Fruit fly (Drosophila melanogaster) whole organism, embryonic: ENCODE measurements around the gene CG32354.
A peak's percentile ranks its signal among the peaks of the same experiment; 100 is the strongest.

Source experiments
- Asciz ChIP-seq: fragments of 200-800 bp; sonication (Bioruptor generic); optimal IDR thresholded peaks from 2 replicates; lab custom pipeline; 2017; ENCODE audit warnings: missing biosample characterization, mild to moderate bottlenecking, missing genetic modification characterization, missing genetic modification reagents
- B-H2 ChIP-seq: fragments of 200-800 bp; sonication (Bioruptor generic); optimal IDR thresholded peaks from 2 replicates; lab custom pipeline; 2018; ENCODE audit warnings: missing biosample characterization, mild to moderate bottlenecking, missing genetic modification characterization
- Bgb ChIP-seq: fragments of 200-800 bp; sonication (Bioruptor generic); IDR thresholded peaks from 2 replicates; pipeline ENCODE4 v1.3.6; 2022; ENCODE audit warnings: missing biosample characterization, missing genetic modification characterization; ENCODE audit not compliant: partially characterized antibody
- C15 ChIP-seq: fragments of 200-800 bp; sonication (Bioruptor generic); IDR thresholded peaks from 3 replicates; pipeline ENCODE4 v1.3.6; 2022; ENCODE audit warnings: missing biosample characterization, missing genetic modification characterization
- CG10209 ChIP-seq: fragments of 200-800 bp; sonication (Bioruptor generic); optimal IDR thresholded peaks from 3 replicates; lab custom pipeline; 2017; ENCODE audit warnings: missing biosample characterization, mild to moderate bottlenecking, missing genetic modification characterization, missing genetic modification reagents
- CG10274 ChIP-seq: fragments of 200-800 bp; sonication (Bioruptor generic); optimal IDR thresholded peaks from 3 replicates; lab custom pipeline; 2017; ENCODE audit warnings: missing biosample characterization, mild to moderate bottlenecking, missing genetic modification characterization
- CG11247 ChIP-seq: fragments of 200-800 bp; sonication (Bioruptor generic); IDR thresholded peaks from 2 replicates; pipeline ENCODE4 v1.3.6; 2022; ENCODE audit warnings: missing biosample characterization, missing genetic modification characterization
- CG12104 ChIP-seq: fragments of 200-800 bp; sonication (Bioruptor generic); optimal IDR thresholded peaks from 3 replicates; lab custom pipeline; 2016; ENCODE audit warnings: missing biosample characterization, missing genetic modification characterization
- CG12299 ChIP-seq: fragments of 200-800 bp; sonication (Bioruptor generic); optimal IDR thresholded peaks from 2 replicates; lab custom pipeline; 2018; ENCODE audit warnings: missing biosample characterization, mild to moderate bottlenecking, missing genetic modification characterization
- CG13123 ChIP-seq: fragments of 200-800 bp; sonication (Bioruptor generic); optimal IDR thresholded peaks from 2 replicates; lab custom pipeline; 2016; ENCODE audit warnings: missing biosample characterization, missing genetic modification characterization
- CG14667 ChIP-seq: fragments of 200-800 bp; sonication (Bioruptor generic); IDR thresholded peaks from 2 replicates; pipeline ENCODE4 v1.3.6; 2022; ENCODE audit warnings: missing biosample characterization, missing genetic modification characterization
- CG14860 ChIP-seq: fragments of 200-800 bp; sonication (Bioruptor generic); IDR thresholded peaks from 3 replicates; pipeline ENCODE4 v1.3.6; 2022; ENCODE audit warnings: missing biosample characterization, missing genetic modification characterization; ENCODE audit not compliant: partially characterized antibody
- CG16863 ChIP-seq: fragments of 200-800 bp; sonication (Bioruptor generic); optimal IDR thresholded peaks from 3 replicates; lab custom pipeline; 2016; ENCODE audit warnings: missing biosample characterization, missing genetic modification characterization
- CG17802 ChIP-seq: fragments of 200-800 bp; sonication (Bioruptor generic); optimal IDR thresholded peaks from 2 replicates; lab custom pipeline; 2018; ENCODE audit warnings: missing biosample characterization, mild to moderate bottlenecking, missing genetic modification characterization, moderate library complexity
- CG17912 ChIP-seq: fragments of 200-800 bp; sonication (Bioruptor generic); optimal IDR thresholded peaks from 2 replicates; lab custom pipeline; 2018; ENCODE audit warnings: missing biosample characterization, mild to moderate bottlenecking, missing genetic modification characterization
- CG4820 ChIP-seq: fragments of 200-800 bp; sonication (Bioruptor generic); optimal IDR thresholded peaks from 3 replicates; lab custom pipeline; 2016; ENCODE audit warnings: missing biosample characterization, missing genetic modification characterization
- CG6654 ChIP-seq: fragments of 200-800 bp; sonication (Bioruptor generic); optimal IDR thresholded peaks from 2 replicates; lab custom pipeline; 2017; ENCODE audit warnings: missing biosample characterization, mild to moderate bottlenecking, missing genetic modification characterization
- CG6791 ChIP-seq: fragments of 200-800 bp; sonication (Bioruptor generic); IDR thresholded peaks from 3 replicates; pipeline ENCODE4 v1.3.6; 2022; ENCODE audit warnings: missing biosample characterization, missing genetic modification characterization; ENCODE audit not compliant: partially characterized antibody
- CG7963 ChIP-seq: fragments of 200-800 bp; sonication (Bioruptor generic); IDR thresholded peaks from 3 replicates; pipeline ENCODE4 v1.3.6; 2022; ENCODE audit warnings: missing biosample characterization, missing genetic modification characterization; ENCODE audit not compliant: partially characterized antibody
- CG8089 ChIP-seq: fragments of 200-800 bp; sonication (Bioruptor generic); optimal IDR thresholded peaks from 3 replicates; lab custom pipeline; 2016; ENCODE audit warnings: missing biosample characterization, missing genetic modification characterization
- Dad ChIP-seq: fragments of 200-800 bp; sonication (Bioruptor generic); optimal IDR thresholded peaks from 3 replicates; lab custom pipeline; 2016; ENCODE audit warnings: missing biosample characterization, missing genetic modification characterization
- E2f2 ChIP-seq: fragments of 200-800 bp; sonication (Bioruptor generic); IDR thresholded peaks from 2 replicates; pipeline ENCODE4 v1.3.6; 2022; ENCODE audit warnings: missing biosample characterization, missing genetic modification characterization
- Hey ChIP-seq: fragments of 200-800 bp; sonication (Bioruptor generic); optimal IDR thresholded peaks from 3 replicates; lab custom pipeline; 2018; ENCODE audit warnings: missing biosample characterization, mild to moderate bottlenecking, missing genetic modification characterization
- Hr3 ChIP-seq: fragments of 200-800 bp; sonication (Bioruptor generic); optimal IDR thresholded peaks from 3 replicates; lab custom pipeline; 2016; ENCODE audit warnings: missing biosample characterization, missing genetic modification characterization
- Lim3 ChIP-seq: fragments of 200-800 bp; sonication (Bioruptor generic); IDR thresholded peaks from 2 replicates; pipeline ENCODE4 v1.3.6; 2022; ENCODE audit warnings: missing biosample characterization, missing genetic modification characterization
- Med ChIP-seq: fragments of 200-800 bp; sonication (Bioruptor generic); peaks from one replicate; lab custom pipeline; 2016; ENCODE audit warnings: missing biosample characterization, missing genetic modification characterization, mild to moderate bottlenecking, inconsistent platforms, moderate library complexity
- Oaz ChIP-seq: fragments of 200-800 bp; sonication (Bioruptor generic); IDR thresholded peaks from 2 replicates; pipeline ENCODE4 v1.3.6; 2022; ENCODE audit warnings: missing biosample characterization, missing genetic modification characterization
- Opbp ChIP-seq: fragments of 200-800 bp; sonication (Bioruptor generic); IDR thresholded peaks from 3 replicates; pipeline ENCODE4 v1.3.6; 2022; ENCODE audit warnings: missing biosample characterization, missing genetic modification characterization; ENCODE audit not compliant: partially characterized antibody
- Tbp ChIP-seq: fragments of >200 bp; optimal IDR thresholded peaks from 2 replicates; lab custom pipeline; 2018; ENCODE audit warnings: missing biosample characterization, missing genetic modification characterization
- Usf ChIP-seq: fragments of 200-800 bp; sonication (Bioruptor generic); optimal IDR thresholded peaks from 2 replicates; lab custom pipeline; 2017; ENCODE audit warnings: missing genotype, missing biosample characterization, missing genetic modification characterization
- cg ChIP-seq: fragments of 200-800 bp; sonication (Bioruptor generic); optimal IDR thresholded peaks from 3 replicates; lab custom pipeline; 2019; ENCODE audit warnings: missing biosample characterization, mild to moderate bottlenecking, missing genetic modification characterization, moderate library complexity
- ci ChIP-seq: fragments of 200-800 bp; sonication (Bioruptor generic); IDR thresholded peaks from 3 replicates; pipeline ENCODE4 v1.3.6; 2022; ENCODE audit warnings: missing biosample characterization, missing genetic modification characterization
- dmrt11E ChIP-seq: fragments of 200-800 bp; sonication (Bioruptor generic); optimal IDR thresholded peaks from 3 replicates; lab custom pipeline; 2018; ENCODE audit warnings: missing biosample characterization, mild to moderate bottlenecking, missing genetic modification characterization, moderate library complexity
- fru ChIP-seq: fragments of >200 bp; optimal IDR thresholded peaks from 2 replicates; lab custom pipeline; 2017
- gfzf ChIP-seq: fragments of 200-800 bp; sonication (Bioruptor generic); optimal IDR thresholded peaks from 2 replicates; lab custom pipeline; 2016; ENCODE audit warnings: missing biosample characterization, mild to moderate bottlenecking, missing genetic modification characterization, moderate library complexity
- hbn ChIP-seq: fragments of 200-800 bp; sonication (Bioruptor generic); IDR thresholded peaks from 2 replicates; pipeline ENCODE4 v1.3.6; 2022; ENCODE audit warnings: missing biosample characterization, missing genetic modification characterization; ENCODE audit not compliant: partially characterized antibody
- ken ChIP-seq: fragments of 200-800 bp; sonication (Bioruptor generic); IDR thresholded peaks from 3 replicates; pipeline ENCODE4 v1.3.6; 2022; ENCODE audit warnings: missing biosample characterization, missing genetic modification characterization
- knrl ChIP-seq: fragments of 200-800 bp; sonication (Bioruptor generic); IDR thresholded peaks from 3 replicates; pipeline ENCODE4 v1.3.6; 2022; ENCODE audit warnings: missing biosample characterization, missing genetic modification characterization; ENCODE audit not compliant: partially characterized antibody
- lab ChIP-seq: fragments of 200-800 bp; sonication (Bioruptor generic); optimal IDR thresholded peaks from 3 replicates; lab custom pipeline; 2017; ENCODE audit warnings: missing biosample characterization, missing genetic modification characterization, mild to moderate bottlenecking, moderate library complexity, missing genetic modification reagents
- otp ChIP-seq: fragments of 200-800 bp; sonication (Bioruptor generic); IDR thresholded peaks from 3 replicates; pipeline ENCODE4, ENCODE4 v1.3.6; 2022; ENCODE audit warnings: missing biosample characterization, missing genetic modification characterization
- rib ChIP-seq: fragments of 200-800 bp; sonication (Bioruptor generic); IDR thresholded peaks from 2 replicates; pipeline ENCODE4 v1.3.6; 2022; ENCODE audit warnings: missing biosample characterization, missing genetic modification characterization
- row ChIP-seq: fragments of 200-800 bp; sonication (Bioruptor generic); IDR thresholded peaks from 3 replicates; pipeline ENCODE4 v1.3.6; 2022; ENCODE audit warnings: missing biosample characterization, missing genetic modification characterization
- sd ChIP-seq: fragments of 200-800 bp; sonication (Bioruptor generic); optimal IDR thresholded peaks from 3 replicates; lab custom pipeline; 2018; ENCODE audit warnings: missing biosample characterization, mild to moderate bottlenecking, missing genetic modification characterization, moderate library complexity
- sima ChIP-seq: fragments of 200-800 bp; sonication (Bioruptor generic); optimal IDR thresholded peaks from 2 replicates; lab custom pipeline; 2016; ENCODE audit warnings: missing biosample characterization, missing genetic modification characterization
- slp2 ChIP-seq: fragments of 200-800 bp; sonication (Bioruptor generic); optimal IDR thresholded peaks from 2 replicates; lab custom pipeline; 2016; ENCODE audit warnings: missing biosample characterization, missing genetic modification characterization
- sug ChIP-seq: fragments of 200-800 bp; optimal IDR thresholded peaks from 2 replicates; lab custom pipeline; 2019; ENCODE audit warnings: missing biosample characterization, mild to moderate bottlenecking, missing genetic modification characterization, moderate library complexity
- tll ChIP-seq, 2 experiments: fragments of 200-800 bp in 1 of 2; fragments of >200 bp in 1 of 2; sonication (Bioruptor generic) in 1 of 2; optimal IDR thresholded peaks; 2 replicates each; lab custom pipeline; 2017 to 2019; ENCODE audit warnings: missing biosample characterization in 2 of 2, missing genetic modification characterization in 2 of 2, mild to moderate bottlenecking in 1 of 2, moderate library complexity in 1 of 2
- toy ChIP-seq: fragments of 200-800 bp; sonication (Bioruptor generic); IDR thresholded peaks from 2 replicates; pipeline ENCODE4 v1.3.6; 2022; ENCODE audit warnings: missing biosample characterization, missing genetic modification characterization
- unc-4 ChIP-seq: fragments of 200-800 bp; sonication (Bioruptor generic); IDR thresholded peaks from 2 replicates; pipeline ENCODE4 v1.3.6; 2022; ENCODE audit warnings: missing biosample characterization, missing genetic modification characterization; ENCODE audit not compliant: partially characterized antibody
- wdn ChIP-seq: fragments of 200-800 bp; sonication (Bioruptor generic); IDR thresholded peaks from 2 replicates; pipeline ENCODE4 v1.3.6; 2022; ENCODE audit warnings: missing biosample characterization, missing genetic modification characterization
- wek ChIP-seq: fragments of 200-800 bp; sonication (Bioruptor generic); optimal IDR thresholded peaks from 3 replicates; lab custom pipeline; 2018; ENCODE audit warnings: missing biosample characterization, mild to moderate bottlenecking, missing genetic modification characterization, moderate library complexity

The CG32354 gene

DNA sequence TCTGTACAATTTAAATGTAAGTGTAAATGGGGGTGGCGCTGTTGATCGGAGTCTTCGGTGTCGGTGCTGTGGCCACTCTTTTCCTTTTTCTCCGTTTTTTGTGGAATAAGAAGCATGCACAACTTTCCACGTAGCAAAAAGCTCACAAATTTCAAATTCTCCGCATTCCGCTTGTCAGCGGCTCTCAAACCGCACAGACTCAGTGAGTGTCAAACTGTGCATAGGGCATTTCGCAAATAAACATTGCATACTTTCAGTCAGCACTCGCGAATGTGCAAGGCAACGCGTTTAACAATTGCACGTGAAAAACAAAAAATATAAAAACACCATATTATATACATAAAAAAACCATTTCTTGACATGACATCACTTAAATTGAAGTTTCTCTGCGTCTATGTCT is 27.1 kb downstream of the CG32354 start (continued):
- TF ChIP-seq toy (GFP tag; lab: Robert Waterston, UW) (no peak), CG10274 (GFP tag; lab: Kevin White, UChicago) (no peak), CG4820 (GFP tag; lab: Kevin White, UChicago) (no peak), Tbp (no peak), CG11247 (GFP tag; lab: Robert Waterston, UW) (no peak), CG14667 (GFP tag; lab: Robert Waterston, UW) (no peak), CG17802 (tag; lab: Kevin White, UChicago) (no peak), fru (lab: Kevin White, UChicago) (no peak), Asciz (GFP tag; lab: Kevin White, UChicago) (no peak), tll (GFP tag; optimal IDR thresholded peaks at IDR 0.05; lab: Kevin White, UChicago) (no peak), CG8089 (GFP tag; lab: Kevin White, UChicago) (no peak), wdn (GFP tag; lab: Robert Waterston, UW) (no peak), gfzf (GFP tag; lab: Kevin White, UChicago) (no peak), Bgb (GFP tag; lab: Robert Waterston, UW) (peak; percentile 61), CG10209 (no peak), Dad (no peak), CG12104 (GFP tag; lab: Kevin White, UChicago) (no peak), otp (no peak), lab (GFP tag; lab: Kevin White, UChicago) (no peak), knrl (peak; percentile 63), rib (GFP tag; lab: Robert Waterston, UW) (peak; percentile 41; the same call in 1 of the 2 replicates), CG6791 (GFP tag; lab: Robert Waterston, UW) (peak; percentile 63), C15 (GFP tag; lab: Robert Waterston, UW) (no peak), sug (tag; lab: Kevin White, UChicago) (no peak), Usf (GFP tag; lab: Kevin White, UChicago) (no peak), sd (tag; lab: Kevin White, UChicago) (peak; percentile 100), CG13123 (no peak), Lim3 (GFP tag; lab: Robert Waterston, UW) (no peak), Opbp (GFP tag; lab: Robert Waterston, UW) (peak; percentile 72), cg (GFP tag; lab: Kevin White, UChicago) (no peak), Med (GFP tag; lab: Kevin White, UChicago) (peak; percentile 10), CG14860 (peak; percentile 55; the same call in 2 of the 3 replicates), Oaz (GFP tag; lab: Robert Waterston, UW) (no peak), dmrt11E (no peak), CG12299 (tag; lab: Kevin White, UChicago) (no peak), slp2 (GFP tag; lab: Kevin White, UChicago) (no peak), Hey (tag; lab: Kevin White, UChicago) (no peak), ken (no peak), CG17912 (GFP tag; lab: Kevin White, UChicago) (no peak), B-H2 (no peak), sima (no peak), Hr3 (GFP tag; lab: Kevin White, UChicago) (no peak), CG7963 (GFP tag; lab: Robert Waterston, UW) (no peak), CG16863 (GFP tag; lab: Kevin White, UChicago) (no peak), unc-4 (no peak), ci (GFP tag; lab: Robert Waterston, UW) (peak; percentile 66; the same call in 2 of the 3 replicates), hbn (GFP tag; lab: Robert Waterston, UW) (no peak), wek (GFP tag; lab: Kevin White, UChicago) (no peak), row (GFP tag; lab: Robert Waterston, UW) (no peak), E2f2 (peak; percentile 81), CG6654 (peak; percentile 100)
